Fruit fly (Drosophila melanogaster) whole organism, prepupa: ENCODE data around the gene Dad.
A peak's percentile ranks its signal among the peaks of the same experiment; 100 is the strongest.

Experiments
- Blimp-1 ChIP-seq: fragments of 200-800 bp; sonication (Bioruptor generic); optimal IDR thresholded peaks from 3 replicates; lab custom pipeline; 2017; ENCODE audit warnings: missing biosample characterization, missing genetic modification characterization, mild to moderate bottlenecking, moderate library complexity, missing genetic modification reagents
- CG10631 ChIP-seq: fragments of 200-800 bp; sonication (Bioruptor generic); optimal IDR thresholded peaks from 2 replicates; lab custom pipeline; 2016; ENCODE audit warnings: missing biosample characterization, missing genetic modification characterization
- CG10669 ChIP-seq: fragments of 200-800 bp; sonication (Bioruptor generic); optimal IDR thresholded peaks from 3 replicates; lab custom pipeline; 2018; ENCODE audit warnings: missing biosample characterization, mild to moderate bottlenecking, missing genetic modification characterization, moderate library complexity
- CG11294 ChIP-seq: fragments of 200-800 bp; sonication (Bioruptor generic); IDR thresholded peaks from 2 replicates; pipeline ENCODE4 v1.3.6; 2022; ENCODE audit warnings: missing biosample characterization, missing genetic modification characterization
- CG11762 ChIP-seq: fragments of 200-800 bp; sonication (Bioruptor generic); optimal IDR thresholded peaks from 3 replicates; lab custom pipeline; 2016; ENCODE audit warnings: missing biosample characterization, missing genetic modification characterization; ENCODE audit not compliant: insufficient read depth
- CG11902 ChIP-seq: fragments of 200-800 bp; sonication (Bioruptor generic); optimal IDR thresholded peaks from 3 replicates; lab custom pipeline; 2016; ENCODE audit warnings: missing biosample characterization, missing genetic modification characterization
- CG1621 ChIP-seq: fragments of 200-800 bp; sonication (Bioruptor generic); optimal IDR thresholded peaks from 3 replicates; lab custom pipeline; 2018; ENCODE audit warnings: missing biosample characterization, mild to moderate bottlenecking, missing genetic modification characterization
- CG16779 ChIP-seq: fragments of 200-800 bp; sonication (Bioruptor generic); optimal IDR thresholded peaks from 3 replicates; lab custom pipeline; 2017; ENCODE audit warnings: missing biosample characterization, mild to moderate bottlenecking, missing genetic modification characterization
- CG3032 ChIP-seq: fragments of 200-800 bp; optimal IDR thresholded peaks from 2 replicates; lab custom pipeline; 2019; ENCODE audit warnings: missing biosample characterization, mild to moderate bottlenecking, missing genetic modification characterization, moderate library complexity
- CG31627 ChIP-seq: fragments of 200-800 bp; sonication (Bioruptor generic); optimal IDR thresholded peaks from 3 replicates; lab custom pipeline; 2016; ENCODE audit warnings: missing biosample characterization, missing genetic modification characterization
- CG34406 ChIP-seq: fragments of 200-800 bp; sonication (Bioruptor generic); optimal IDR thresholded peaks from 3 replicates; lab custom pipeline; 2016; ENCODE audit warnings: missing biosample characterization, missing genetic modification characterization
- CG3919 ChIP-seq: fragments of 200-800 bp; sonication (Bioruptor generic); optimal IDR thresholded peaks from 3 replicates; lab custom pipeline; 2016; ENCODE audit warnings: missing biosample characterization, missing genetic modification characterization
- CG6163 ChIP-seq: fragments of 200-800 bp; sonication (Bioruptor generic); IDR thresholded peaks from 3 replicates; pipeline ENCODE4 v1.3.6; 2022; ENCODE audit warnings: missing biosample characterization, missing genetic modification characterization
- CG6792 ChIP-seq: fragments of 200-800 bp; sonication (Bioruptor generic); optimal IDR thresholded peaks from 3 replicates; lab custom pipeline; 2016; ENCODE audit warnings: missing biosample characterization, missing genetic modification characterization
- CG6808 ChIP-seq: fragments of 200-800 bp; sonication (Bioruptor generic); optimal IDR thresholded peaks from 3 replicates; lab custom pipeline; 2017; ENCODE audit warnings: missing biosample characterization, missing genetic modification characterization, mild to moderate bottlenecking, moderate library complexity, missing genetic modification reagents
- CG7368 ChIP-seq: fragments of 200-800 bp; sonication (Bioruptor generic); optimal IDR thresholded peaks from 3 replicates; lab custom pipeline; 2016; ENCODE audit warnings: missing biosample characterization, missing genetic modification characterization
- CG8119 ChIP-seq: fragments of 200-800 bp; sonication (Bioruptor generic); IDR thresholded peaks from 3 replicates; pipeline ENCODE4 v1.3.6; 2022; ENCODE audit warnings: missing biosample characterization, missing genetic modification characterization
- CG8319 ChIP-seq: fragments of 200-800 bp; sonication (Bioruptor generic); optimal IDR thresholded peaks from 3 replicates; lab custom pipeline; 2016; ENCODE audit warnings: missing biosample characterization, missing genetic modification characterization
- CG9139 ChIP-seq: fragments of 200-800 bp; sonication (Bioruptor generic); optimal IDR thresholded peaks from 3 replicates; lab custom pipeline; 2017; ENCODE audit warnings: missing biosample characterization, mild to moderate bottlenecking, missing genetic modification characterization
- Eip75B ChIP-seq: fragments of 200-800 bp; sonication (Bioruptor generic); optimal IDR thresholded peaks from 3 replicates; lab custom pipeline; 2016; ENCODE audit warnings: missing biosample characterization, missing genetic modification characterization
- Eip78C ChIP-seq: fragments of 200-800 bp; sonication (Bioruptor generic); peaks from one replicate; lab custom pipeline; 2016; ENCODE audit warnings: missing biosample characterization, missing genetic modification characterization
- Ets21C ChIP-seq: fragments of 200-800 bp; sonication (Bioruptor generic); optimal IDR thresholded peaks from 3 replicates; lab custom pipeline; 2016; ENCODE audit warnings: missing biosample characterization, missing genetic modification characterization
- Ets96B ChIP-seq: fragments of 200-800 bp; optimal IDR thresholded peaks from 2 replicates; lab custom pipeline; 2019; ENCODE audit warnings: missing biosample characterization, mild to moderate bottlenecking, missing genetic modification characterization, moderate library complexity
- Hr38 ChIP-seq: sonication (Bioruptor generic); optimal IDR thresholded peaks from 2 replicates; lab custom pipeline; 2016; ENCODE audit warnings: missing biosample characterization, missing genetic modification characterization
- Met ChIP-seq: fragments of 200-800 bp; sonication (Bioruptor generic); optimal IDR thresholded peaks from 3 replicates; lab custom pipeline; 2016; ENCODE audit warnings: missing biosample characterization, missing genetic modification characterization
- OdsH ChIP-seq: fragments of 200-800 bp; sonication (Bioruptor generic); optimal IDR thresholded peaks from 3 replicates; lab custom pipeline; 2016; ENCODE audit warnings: missing biosample characterization, missing genetic modification characterization
- Sox102F ChIP-seq: fragments of 200-800 bp; sonication (Bioruptor generic); optimal IDR thresholded peaks from 2 replicates; lab custom pipeline; 2016; ENCODE audit warnings: missing biosample characterization, mild to moderate bottlenecking, missing genetic modification characterization
- Sox14 ChIP-seq: fragments of 200-800 bp; sonication (Bioruptor generic); optimal IDR thresholded peaks from 3 replicates; lab custom pipeline; 2016; ENCODE audit warnings: missing biosample characterization, missing genetic modification characterization
- achi ChIP-seq: fragments of 200-800 bp; sonication (Bioruptor generic); optimal IDR thresholded peaks from 3 replicates; lab custom pipeline; 2016; ENCODE audit warnings: missing biosample characterization, missing genetic modification characterization
- cyc ChIP-seq: fragments of 200-800 bp; sonication (Bioruptor generic); optimal IDR thresholded peaks from 3 replicates; lab custom pipeline; 2016; ENCODE audit warnings: missing biosample characterization, missing genetic modification characterization
- dac ChIP-seq: fragments of 200-800 bp; sonication (Bioruptor generic); optimal IDR thresholded peaks from 2 replicates; lab custom pipeline; 2017; ENCODE audit warnings: missing biosample characterization, mild to moderate bottlenecking, missing genetic modification characterization
- dsx ChIP-seq: fragments of 200-800 bp; optimal IDR thresholded peaks from 3 replicates; lab custom pipeline; 2019; ENCODE audit warnings: missing biosample characterization, mild to moderate bottlenecking, missing genetic modification characterization, moderate library complexity; ENCODE audit not compliant: poor library complexity, severe bottlenecking
- eg ChIP-seq: fragments of 200-800 bp; sonication (Bioruptor generic); IDR thresholded peaks from 3 replicates; pipeline ENCODE4 v1.3.6; 2022; ENCODE audit warnings: missing biosample characterization, missing genetic modification characterization
- esn ChIP-seq: fragments of 200-800 bp; sonication (Bioruptor generic); optimal IDR thresholded peaks from 2 replicates; lab custom pipeline; 2016; ENCODE audit warnings: missing biosample characterization, mild to moderate bottlenecking, missing genetic modification characterization, moderate library complexity
- fd59A ChIP-seq: fragments of 200-800 bp; sonication (Bioruptor generic); optimal IDR thresholded peaks from 2 replicates; lab custom pipeline; 2017; ENCODE audit warnings: missing biosample characterization, mild to moderate bottlenecking, missing genetic modification characterization, missing genetic modification reagents
- fkh ChIP-seq: fragments of 200-800 bp; sonication (Bioruptor generic); optimal IDR thresholded peaks from 3 replicates; lab custom pipeline; 2017; ENCODE audit warnings: missing biosample characterization, mild to moderate bottlenecking, missing genetic modification characterization, moderate library complexity
- lz ChIP-seq: fragments of 200-800 bp; sonication (Bioruptor generic); optimal IDR thresholded peaks from 3 replicates; lab custom pipeline; 2016; ENCODE audit warnings: missing biosample characterization, missing genetic modification characterization
- pdm3 ChIP-seq: fragments of 200-800 bp; sonication (Bioruptor generic); optimal IDR thresholded peaks from 3 replicates; lab custom pipeline; 2016; ENCODE audit warnings: missing biosample characterization, missing genetic modification characterization
- salr ChIP-seq, 2 experiments: fragments of 200-800 bp; sonication (Bioruptor generic); optimal IDR thresholded peaks; 3 replicates each; lab custom pipeline; 2016 to 2018; ENCODE audit warnings: missing biosample characterization in 2 of 2, missing genetic modification characterization in 2 of 2, mild to moderate bottlenecking in 1 of 2
- spab ChIP-seq: fragments of 200-800 bp; sonication (Bioruptor generic); optimal IDR thresholded peaks from 2 replicates; lab custom pipeline; 2017; ENCODE audit warnings: missing biosample characterization, mild to moderate bottlenecking, missing genetic modification characterization, missing genetic modification reagents
- ss ChIP-seq, 2 experiments: fragments of 200-800 bp; sonication (Bioruptor generic); optimal IDR thresholded peaks; 2 replicates in 1 of 2; 3 replicates in 1 of 2; lab custom pipeline; 2017 to 2018; ENCODE audit warnings: mild to moderate bottlenecking in 2 of 2, missing biosample characterization in 2 of 2, missing genetic modification characterization in 2 of 2, moderate library complexity in 1 of 2
- topi ChIP-seq: fragments of 200-800 bp; sonication (Bioruptor generic); optimal IDR thresholded peaks from 3 replicates; lab custom pipeline; 2016; ENCODE audit warnings: missing biosample characterization, missing genetic modification characterization
- vri ChIP-seq: fragments of 200-800 bp; sonication (Bioruptor generic); optimal IDR thresholded peaks from 3 replicates; lab custom pipeline; 2016; ENCODE audit warnings: missing biosample characterization, mild to moderate bottlenecking, missing genetic modification characterization

The Dad gene

DNA sequence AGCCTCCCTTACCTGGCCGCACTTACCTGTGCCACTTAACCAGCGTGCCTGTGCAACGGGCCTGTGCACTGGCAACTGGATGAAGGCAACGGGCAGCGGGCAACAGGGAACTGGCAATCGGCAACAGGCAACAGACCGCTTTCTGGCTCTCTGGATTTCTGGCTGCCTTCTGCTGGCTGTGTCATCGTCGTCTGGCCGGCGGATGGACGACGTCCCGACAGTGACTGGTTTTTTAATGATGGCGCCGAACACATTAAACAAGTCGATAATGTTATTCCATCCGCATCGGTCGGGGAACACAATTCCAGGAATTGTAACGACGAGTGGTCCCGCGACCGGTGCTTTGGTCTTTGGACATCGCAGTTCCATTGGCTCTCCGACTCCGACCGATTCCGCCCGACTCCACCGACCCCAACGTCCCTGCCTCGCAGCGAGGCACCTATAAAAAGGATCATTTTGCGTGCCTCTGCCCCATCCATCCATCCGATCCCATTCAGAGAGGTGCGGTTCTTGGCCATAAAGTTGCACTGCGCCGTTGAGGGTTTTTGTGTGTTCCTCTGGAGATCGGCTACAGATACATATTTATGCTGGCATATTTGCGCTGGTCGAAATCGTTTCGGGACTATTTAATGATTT is 8.0 kb downstream of the Dad start (continued):
- TF ChIP-seq CG6163 (GFP tag; lab: Robert Waterston, UW) (peak; percentile 46; the same call in 2 of the 3 replicates), CG3032 (tag; lab: Kevin White, UChicago) (no peak), lz (no peak)

DNA sequence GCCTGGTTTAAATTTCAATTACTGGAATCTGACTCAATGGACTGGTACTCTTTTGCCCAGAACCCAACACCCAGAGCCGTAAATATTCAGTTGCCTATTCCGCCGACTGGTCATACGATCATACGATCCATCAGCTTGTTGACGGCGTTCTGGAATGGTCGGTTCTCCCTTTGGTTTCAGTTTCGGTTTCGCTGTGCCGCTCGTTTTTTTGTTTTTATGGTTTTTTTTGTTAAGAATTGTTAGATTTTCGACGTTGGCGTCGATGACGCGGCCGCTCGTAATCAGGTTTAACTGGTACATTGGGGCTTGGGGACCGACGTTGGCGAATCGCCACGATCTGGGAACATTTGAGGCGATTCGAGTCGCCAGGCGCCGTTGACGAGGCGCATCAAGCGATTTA is 8.9 kb downstream of the Dad start:
- no peak for TF ChIP-seq CG6163 (GFP tag; lab: Robert Waterston, UW)
- TF ChIP-seq CG10669 = no peak
- no peak for TF ChIP-seq fd59A (GFP tag; lab: Kevin White, UChicago)
- TF ChIP-seq pdm3 (GFP tag; lab: Kevin White, UChicago) = no peak
- TF ChIP-seq CG3032 (tag; lab: Kevin White, UChicago) = no peak
- TF ChIP-seq CG8319 = no peak

DNA sequence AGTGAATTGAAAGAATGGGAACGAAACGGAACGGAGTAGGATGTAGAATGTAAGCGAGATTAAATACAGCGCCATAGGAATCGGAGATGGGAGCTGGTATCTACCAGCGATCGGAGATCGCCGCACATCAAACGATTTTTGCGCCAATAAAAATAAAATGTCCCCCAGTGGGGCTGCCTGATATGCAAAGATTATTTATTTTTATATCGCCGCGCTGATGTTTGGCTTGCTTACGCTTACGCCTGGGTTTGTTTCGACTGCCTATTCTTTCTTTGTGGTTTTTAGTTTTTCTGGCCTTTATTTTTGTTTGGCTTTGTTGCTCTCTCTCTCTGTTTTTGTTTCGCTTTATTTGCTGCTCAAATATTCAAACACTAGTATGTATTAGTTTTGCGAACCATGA is 10.0 kb downstream of the Dad start:
- TF ChIP-seq OdsH (GFP tag; lab: Kevin White, UChicago) (no peak), CG10631 (no peak), CG3919 (GFP tag; lab: Kevin White, UChicago) (no peak), fkh (GFP tag; lab: Kevin White, UChicago) (peak; percentile 35), eg (GFP tag; lab: Robert Waterston, UW) (0 out of 3 replicates have a peak, but pooled peaks have one; percentile 29), dac (GFP tag; lab: Kevin White, UChicago) (no peak), CG16779 (tag; lab: Kevin White, UChicago) (no peak), dsx (GFP tag; lab: Kevin White, UChicago) (no peak), esn (no peak), Blimp-1 (GFP tag; lab: Kevin White, UChicago) (no peak)

DNA sequence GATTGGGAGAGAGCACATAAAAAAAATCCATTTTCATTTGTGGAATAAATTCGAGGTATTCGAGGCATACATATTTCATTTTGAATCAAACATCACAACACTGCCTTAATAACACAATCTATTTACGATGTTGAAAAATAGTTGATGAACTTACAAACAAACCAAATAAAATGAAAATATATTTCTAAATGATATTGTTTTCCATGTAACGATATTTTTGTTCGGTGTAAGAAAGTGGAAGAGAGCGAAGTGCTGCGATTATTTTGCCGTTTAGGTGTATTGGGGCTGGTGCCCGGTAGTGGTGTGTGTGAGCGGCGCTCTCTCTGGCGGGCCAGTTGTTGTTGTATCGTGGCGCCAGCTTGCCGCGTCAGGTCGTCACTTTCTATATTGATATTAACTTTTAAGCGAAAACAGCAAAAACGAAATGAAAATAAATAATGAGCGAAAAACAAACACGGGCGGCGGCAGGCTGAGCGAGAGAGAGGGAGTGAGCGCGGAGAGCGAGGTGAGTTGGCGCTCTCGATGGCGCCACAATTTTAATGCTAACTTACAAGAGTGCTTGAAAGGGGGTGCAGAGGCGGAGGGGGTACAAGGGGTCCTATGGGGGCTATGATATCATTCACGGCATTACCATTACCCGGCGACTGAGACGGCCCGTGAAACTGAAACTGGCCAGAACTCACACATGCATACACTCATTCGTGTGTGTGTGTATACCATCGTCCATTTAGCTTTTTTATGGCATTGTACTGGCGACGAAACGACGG is 11.4 kb downstream of the Dad start:
- TF ChIP-seq CG11762 = peak; percentile 90
- TF ChIP-seq CG8119 (GFP tag; lab: Robert Waterston, UW) = peak; percentile 95
- peak; percentile 95 for TF ChIP-seq vri
- TF ChIP-seq Sox102F = peak; percentile 97
- TF ChIP-seq eg (GFP tag; lab: Robert Waterston, UW) = peak; percentile 91
- peak; percentile 10; the same call in 1 of the 2 replicates for TF ChIP-seq CG11294 (GFP tag; lab: Robert Waterston, UW)
- TF ChIP-seq topi (GFP tag; lab: Kevin White, UChicago) = peak; percentile 98
- peak; percentile 88 for TF ChIP-seq CG11902 (GFP tag; lab: Kevin White, UChicago)
- peak; percentile 85 for TF ChIP-seq CG6808 (GFP tag; lab: Kevin White, UChicago)
- TF ChIP-seq Met (GFP tag; lab: Kevin White, UChicago) = peak; percentile 98
- peak; percentile 94 for TF ChIP-seq Ets21C (GFP tag; lab: Kevin White, UChicago)
- TF ChIP-seq CG1621 (tag; lab: Kevin White, UChicago) = peak; percentile 79
- peak; percentile 79 to 90 for TF ChIP-seq salr (GFP tag; optimal IDR thresholded peaks at IDR 0.05; lab: Kevin White, UChicago)
- peak; percentile 91 for TF ChIP-seq Ets96B (tag; lab: Kevin White, UChicago)
- TF ChIP-seq lz = peak; percentile 98
- peak; percentile 90 for TF ChIP-seq CG7368 (GFP tag; lab: Kevin White, UChicago)
- TF ChIP-seq spab = peak; percentile 84
- TF ChIP-seq Hr38 = no peak
- TF ChIP-seq CG6792 (GFP tag; lab: Kevin White, UChicago) = peak; percentile 90
- peak; percentile 97 for TF ChIP-seq cyc (GFP tag; lab: Kevin White, UChicago)
- TF ChIP-seq CG31627 (GFP tag; lab: Kevin White, UChicago) = peak; percentile 97
- peak; percentile 99 for TF ChIP-seq Eip78C (GFP tag; lab: Kevin White, UChicago)
- TF ChIP-seq Eip75B = peak; percentile 97
- TF ChIP-seq CG10669 = peak; percentile 93
- TF ChIP-seq achi (GFP tag; lab: Kevin White, UChicago) = peak; percentile 94
- peak; percentile 91 for TF ChIP-seq CG6163 (GFP tag; lab: Robert Waterston, UW)
- peak; percentile 96 for TF ChIP-seq CG34406 (GFP tag; lab: Kevin White, UChicago)
- TF ChIP-seq CG9139 (GFP tag; lab: Kevin White, UChicago) = peak; percentile 68
- peak; percentile 97 for TF ChIP-seq Sox14
- TF ChIP-seq fd59A (GFP tag; lab: Kevin White, UChicago) = peak; percentile 80
- peak; percentile 88 to 92 for TF ChIP-seq ss (GFP tag; optimal IDR thresholded peaks at IDR 0.05; lab: Kevin White, UChicago)
